Worm (Caenorhabditis elegans) whole organism, young adult: Measurements from ENCODE around the gene Y45F10B.13.

Experiments used
- B0019.2 ChIP-seq: fragments of 200-800 bp; sonication (Bioruptor generic); conservative IDR thresholded peaks from 2 replicates; pipeline ENCODE4 v1.3.6; 2022; ENCODE audit warnings: missing genetic modification reagents, missing genetic modification characterization, missing compliant biosample characterization
- D2030.7 ChIP-seq: fragments of 200-800 bp; sonication (Bioruptor generic); IDR thresholded peaks from 2 replicates; pipeline ENCODE4 v1.3.6; 2022; ENCODE audit warnings: missing genetic modification reagents, missing genetic modification characterization, missing compliant biosample characterization
- F22D6.2 ChIP-seq: sonication (generic microtip); optimal IDR thresholded peaks from 2 replicates; lab custom pipeline; 2016; ENCODE audit warnings: mild to moderate bottlenecking, missing genetic modification characterization, missing compliant biosample characterization
- F33H1.4 ChIP-seq: fragments of 200-800 bp; sonication (Bioruptor generic); IDR thresholded peaks from 2 replicates; pipeline ENCODE4 v1.3.6; 2022; ENCODE audit warnings: missing genetic modification reagents, missing genetic modification characterization, missing compliant biosample characterization
- F39B2.1 ChIP-seq: fragments of 200-800 bp; sonication (Bioruptor generic); IDR thresholded peaks from 2 replicates; pipeline ENCODE4 v1.3.6; 2022; ENCODE audit warnings: missing genetic modification reagents, missing genetic modification characterization, missing compliant biosample characterization
- F49E8.2 ChIP-seq: sonication (generic microtip); optimal IDR thresholded peaks from 3 replicates; lab custom pipeline; 2017; ENCODE audit warnings: missing genetic modification characterization, mild to moderate bottlenecking, missing compliant biosample characterization, antibody characterized with exemption, moderate library complexity; ENCODE audit not compliant: insufficient read depth
- F52B5.7 ChIP-seq: sonication (generic microtip); optimal IDR thresholded peaks from 2 replicates; lab custom pipeline; 2016; ENCODE audit warnings: mild to moderate bottlenecking, missing genetic modification characterization, missing compliant biosample characterization
- T07F8.4 ChIP-seq: sonication (generic microtip); optimal IDR thresholded peaks from 2 replicates; lab custom pipeline; 2016; ENCODE audit warnings: mild to moderate bottlenecking, missing genetic modification characterization, moderate library complexity, missing compliant biosample characterization
- Y56A3A.18 ChIP-seq: fragments of 200-800 bp; sonication (Bioruptor generic); IDR thresholded peaks from 2 replicates; pipeline ENCODE4 v1.3.6; 2022; ENCODE audit warnings: missing genetic modification reagents, missing genetic modification characterization, missing compliant biosample characterization
- Y95B8A.8 ChIP-seq: fragments of 200-800 bp; sonication (Bioruptor generic); IDR thresholded peaks from 2 replicates; pipeline ENCODE4 v1.3.6; 2022; ENCODE audit warnings: missing genetic modification reagents, missing genetic modification characterization, missing compliant biosample characterization
- aptf-3 ChIP-seq: fragments of 200-800 bp; sonication (Bioruptor generic); IDR thresholded peaks from 2 replicates; pipeline ENCODE4 v1.3.6; 2022; ENCODE audit warnings: missing genetic modification characterization, missing compliant biosample characterization
- attf-6 ChIP-seq: fragments of 200-800 bp; sonication (Bioruptor generic); IDR thresholded peaks from 2 replicates; pipeline ENCODE4 v1.3.6; 2022; ENCODE audit warnings: missing genetic modification reagents, missing genetic modification characterization, missing compliant biosample characterization
- cebp-2 ChIP-seq: fragments of 200-800 bp; sonication (Bioruptor generic); IDR thresholded peaks from 2 replicates; pipeline ENCODE4 v1.3.6; 2022; ENCODE audit warnings: missing genetic modification characterization, missing compliant biosample characterization
- ceh-100 ChIP-seq: fragments of 200-800 bp; sonication (Bioruptor generic); IDR thresholded peaks from 2 replicates; pipeline ENCODE4 v1.3.6; 2022; ENCODE audit warnings: missing genetic modification reagents, missing genetic modification characterization, missing compliant biosample characterization
- ceh-27 ChIP-seq: fragments of 200-800 bp; sonication (Bioruptor generic); optimal IDR thresholded peaks from 2 replicates; lab custom pipeline; 2018; ENCODE audit warnings: mild to moderate bottlenecking, missing genetic modification characterization, moderate library complexity, missing compliant biosample characterization
- ceh-91 ChIP-seq: fragments of 200-800 bp; sonication (Bioruptor generic); IDR thresholded peaks from 2 replicates; pipeline ENCODE4 v1.3.6; 2022; ENCODE audit warnings: missing genetic modification reagents, missing genetic modification characterization, missing compliant biosample characterization
- dox-1 ChIP-seq: fragments of 200-800 bp; sonication (Bioruptor generic); IDR thresholded peaks from 2 replicates; pipeline ENCODE4 v1.3.6; 2022; ENCODE audit warnings: missing genetic modification reagents, missing genetic modification characterization, missing compliant biosample characterization
- efl-1 ChIP-seq: fragments of 150-350 bp; optimal IDR thresholded peaks from 2 replicates; lab custom pipeline; 2014; ENCODE audit warnings: missing biosample characterization, missing genetic modification reagents, missing genetic modification characterization
- egrh-3 ChIP-seq: fragments of 200-800 bp; sonication (Bioruptor generic); IDR thresholded peaks from 2 replicates; pipeline ENCODE4 v1.3.6; 2022; ENCODE audit warnings: missing genetic modification reagents, missing genetic modification characterization, missing compliant biosample characterization
- ekl-4 ChIP-seq: fragments of 200-800 bp; sonication (Bioruptor generic); IDR thresholded peaks from 2 replicates; pipeline ENCODE4 v1.3.6; 2022; ENCODE audit warnings: missing genetic modification reagents, missing genetic modification characterization, missing compliant biosample characterization
- hmg-1.2 ChIP-seq: fragments of 200-800 bp; sonication (Bioruptor generic); IDR thresholded peaks from 2 replicates; pipeline ENCODE4 v1.3.6; 2022; ENCODE audit warnings: missing genetic modification reagents, missing genetic modification characterization, missing compliant biosample characterization
- hrde-1 ChIP-seq: sonication (generic microtip); optimal IDR thresholded peaks from 2 replicates; lab custom pipeline; 2016; ENCODE audit warnings: missing genetic modification characterization, mild to moderate bottlenecking, missing compliant biosample characterization, moderate library complexity, missing genotype, missing genetic modification reagents, borderline replicate concordance
- hsf-1 ChIP-seq: fragments of 200-800 bp; sonication (Bioruptor generic); IDR thresholded peaks from 2 replicates; pipeline ENCODE4 v1.3.6; 2022; ENCODE audit warnings: missing genetic modification reagents, missing genetic modification characterization, missing compliant biosample characterization
- lin-26 ChIP-seq: fragments of 200-800 bp; sonication (Bioruptor generic); IDR thresholded peaks from 2 replicates; pipeline ENCODE4 v1.3.6; 2022; ENCODE audit warnings: missing genetic modification reagents, missing genetic modification characterization, missing compliant biosample characterization
- lin-35 ChIP-seq, 3 experiments: fragments of 150-350 bp in 2 of 3; sonication (generic microtip) in 1 of 3; optimal IDR thresholded peaks; 2 replicates each; lab custom pipeline; 2014 to 2018; ENCODE audit warnings: missing biosample characterization in 3 of 3, missing genetic modification characterization in 3 of 3, missing genetic modification reagents in 3 of 3
- lin-54 ChIP-seq: fragments of 200-800 bp; sonication (Bioruptor generic); optimal IDR thresholded peaks from 2 replicates; lab custom pipeline; 2018; ENCODE audit warnings: mild to moderate bottlenecking, missing genetic modification characterization, missing compliant biosample characterization
- lsl-1 ChIP-seq: fragments of 200-800 bp; sonication (Bioruptor generic); optimal IDR thresholded peaks from 2 replicates; lab custom pipeline; 2018; ENCODE audit warnings: mild to moderate bottlenecking, missing genetic modification characterization, moderate library complexity, missing compliant biosample characterization
- madf-10 ChIP-seq: sonication (generic microtip); optimal IDR thresholded peaks from 2 replicates; lab custom pipeline; 2016; ENCODE audit warnings: mild to moderate bottlenecking, missing genetic modification characterization, missing compliant biosample characterization
- madf-3 ChIP-seq: fragments of 200-800 bp; sonication (Bioruptor generic); IDR thresholded peaks from 2 replicates; pipeline ENCODE4 v1.3.6; 2022; ENCODE audit warnings: missing genetic modification reagents, missing genetic modification characterization, missing compliant biosample characterization
- madf-6 ChIP-seq: fragments of 200-800 bp; sonication (Bioruptor generic); IDR thresholded peaks from 2 replicates; pipeline ENCODE4 v1.3.6; 2022; ENCODE audit warnings: missing genetic modification reagents, missing genetic modification characterization, missing compliant biosample characterization
- pbrm-1 ChIP-seq: fragments of 200-800 bp; sonication (Bioruptor generic); IDR thresholded peaks from 2 replicates; pipeline ENCODE4 v1.3.6; 2022; ENCODE audit warnings: missing genetic modification reagents, missing genetic modification characterization, missing compliant biosample characterization
- rcor-1 ChIP-seq: fragments of 200-800 bp; sonication (Bioruptor generic); IDR thresholded peaks from 2 replicates; pipeline ENCODE4 v1.3.6; 2022; ENCODE audit warnings: missing genetic modification reagents, missing genetic modification characterization, missing compliant biosample characterization
- rec-8 ChIP-seq, 2 experiments: sonication (generic microtip); optimal IDR thresholded peaks; 2 replicates each; lab custom pipeline; 2016; ENCODE audit warnings: mild to moderate bottlenecking in 2 of 2, missing genetic modification characterization in 2 of 2, missing genetic modification reagents in 2 of 2, missing genotype in 2 of 2, missing biosample characterization in 1 of 2, missing compliant biosample characterization in 1 of 2, moderate library complexity in 1 of 2
- sdz-38 ChIP-seq: sonication (generic microtip); optimal IDR thresholded peaks from 2 replicates; lab custom pipeline; 2016; ENCODE audit warnings: missing genotype, missing genetic modification characterization, missing compliant biosample characterization
- snpc-1.1 ChIP-seq: sonication (generic microtip); optimal IDR thresholded peaks from 2 replicates; lab custom pipeline; 2017; ENCODE audit warnings: missing genetic modification characterization, mild to moderate bottlenecking, missing compliant biosample characterization, antibody characterized with exemption, moderate library complexity, missing genotype, missing genetic modification reagents; ENCODE audit not compliant: insufficient read depth
- snpc-1.3 ChIP-seq: sonication (generic microtip); optimal IDR thresholded peaks from 2 replicates; lab custom pipeline; 2017; ENCODE audit warnings: missing genetic modification characterization, mild to moderate bottlenecking, missing compliant biosample characterization, antibody characterized with exemption, moderate library complexity, missing genotype, missing genetic modification reagents; ENCODE audit not compliant: insufficient read depth
- snpc-3.4 ChIP-seq: sonication (generic microtip); optimal IDR thresholded peaks from 2 replicates; lab custom pipeline; 2017; ENCODE audit warnings: missing genetic modification characterization, mild to moderate bottlenecking, missing compliant biosample characterization, antibody characterized with exemption, moderate library complexity, missing genotype, missing genetic modification reagents
- snpc-4 ChIP-seq, 5 experiments: fragments of 150-350 bp in 1 of 5; sonication (generic microtip) in 4 of 5; optimal IDR thresholded peaks; 2 replicates each; lab custom pipeline; 2014 to 2018; ENCODE audit warnings: missing genetic modification characterization in 5 of 5, missing biosample characterization in 3 of 5, antibody characterized with exemption in 2 of 5, mild to moderate bottlenecking in 2 of 5, missing compliant biosample characterization in 2 of 5, missing genotype in 2 of 5, moderate library complexity in 2 of 5, missing genetic modification reagents in 1 of 5
- somi-1 ChIP-seq: fragments of 200-800 bp; sonication (Bioruptor generic); optimal IDR thresholded peaks from 2 replicates; lab custom pipeline; 2018; ENCODE audit warnings: mild to moderate bottlenecking, missing genetic modification characterization, missing compliant biosample characterization
- sptf-2 ChIP-seq: fragments of 200-800 bp; sonication (Bioruptor generic); optimal IDR thresholded peaks from 2 replicates; lab custom pipeline; 2018; ENCODE audit warnings: mild to moderate bottlenecking, missing genetic modification characterization, missing compliant biosample characterization
- tbp1 ChIP-seq: fragments of 200-800 bp; sonication (Bioruptor generic); optimal IDR thresholded peaks from 2 replicates; lab custom pipeline; 2018; ENCODE audit warnings: mild to moderate bottlenecking, missing genetic modification characterization, missing compliant biosample characterization
- unc-62 ChIP-seq: fragments of 150-350 bp; optimal IDR thresholded peaks from 2 replicates; lab custom pipeline; 2014; ENCODE audit warnings: missing biosample characterization, missing genetic modification reagents, missing genetic modification characterization

Gene Y45F10B.13

ce11 chrIV:13601973-13602669, 40.6 kb upstream of the Y45F10B.13 start, which contains the start of gene Y45F10B.59 (continued):
- TF ChIP-seq snpc-3.4 (tag; lab: Kevin White, UChicago), result peak; percentile 84
- no peak for TF ChIP-seq dox-1
- no peak for TF ChIP-seq Y56A3A.18 (GFP tag; lab: Robert Waterston, UW)
- no peak for TF ChIP-seq T07F8.4
- peak; percentile 68 for TF ChIP-seq tbp1
- no peak for TF ChIP-seq somi-1 (GFP tag; lab: Kevin White, UChicago)
- TF ChIP-seq lin-54 (GFP tag; lab: Kevin White, UChicago), result no peak
- TF ChIP-seq, all 124 proteins: peak for 12

ce11 chrIV:13601428-13601827, 39.9 kb upstream of the Y45F10B.13 start:
- TF ChIP-seq snpc-1.1 (peak; percentile 93), cebp-2 (GFP tag; lab: Robert Waterston, UW) (0 out of 2 replicates have a peak, but pooled peaks have one; percentile 51), dox-1 (peak; percentile 29; the same call in 1 of the 2 replicates), tbp1 (peak; percentile 75), lsl-1 (GFP tag; lab: Kevin White, UChicago) (peak; percentile 19), rcor-1 (GFP tag; lab: Robert Waterston, UW) (peak; percentile 22; the same call in 1 of the 2 replicates), D2030.7 (GFP tag; lab: Robert Waterston, UW) (peak; percentile 53), efl-1 (GFP tag; lab: Kevin White, UChicago) (no peak), attf-6 (GFP tag; lab: Robert Waterston, UW) (peak; percentile 99), sdz-38 (tag; lab: Kevin White, UChicago) (no peak), rec-8 (tag; optimal IDR thresholded peaks at IDR 0.05; lab: Kevin White, UChicago) (no peak), lin-54 (GFP tag; lab: Kevin White, UChicago) (peak; percentile 30), F49E8.2 (tag; lab: Kevin White, UChicago) (peak; percentile 86), hrde-1 (tag; lab: Kevin White, UChicago) (no peak), ekl-4 (GFP tag; lab: Robert Waterston, UW) (peak; percentile 21; the same call in 1 of the 2 replicates), pbrm-1 (GFP tag; lab: Robert Waterston, UW) (peak; percentile 84), snpc-4 (GFP tag; optimal IDR thresholded peaks at IDR 0.05; lab: Kevin White, UChicago) (peak; percentile 87), snpc-4 (tag; optimal IDR thresholded peaks at IDR 0.05; lab: Kevin White, UChicago) (peak; percentile 92 to 98 (median 95)), hsf-1 (peak; percentile 46; the same call in 1 of the 2 replicates), hmg-1.2 (GFP tag; lab: Robert Waterston, UW) (peak; percentile 97), F33H1.4 (GFP tag; lab: Robert Waterston, UW) (peak; percentile 33; the same call in 1 of the 2 replicates), lin-26 (GFP tag; lab: Robert Waterston, UW) (0 out of 2 replicates have a peak, but pooled peaks have one; percentile 39), F52B5.7 (no peak), ceh-100 (GFP tag; lab: Robert Waterston, UW) (peak; percentile 14; the same call in 1 of the 2 replicates), madf-3 (GFP tag; lab: Robert Waterston, UW) (no peak), madf-10 (tag; lab: Kevin White, UChicago) (no peak), snpc-3.4 (tag; lab: Kevin White, UChicago) (peak; percentile 77), snpc-1.3 (tag; lab: Kevin White, UChicago) (peak; percentile 36), madf-6 (GFP tag; lab: Robert Waterston, UW) (peak; percentile 77)

- TF ChIP-seq sptf-2 (GFP tag; lab: Kevin White, UChicago), result no peak
- no peak for TF ChIP-seq rec-8 (tag; optimal IDR thresholded peaks at IDR 0.05; lab: Kevin White, UChicago)
- no peak for TF ChIP-seq lin-35 (GFP tag; optimal IDR thresholded peaks at IDR 0.05; lab: Kevin White, UChicago)
- no peak for TF ChIP-seq aptf-3 (GFP tag; lab: Robert Waterston, UW)
- no peak for TF ChIP-seq ceh-91
- TF ChIP-seq madf-6 (GFP tag; lab: Robert Waterston, UW), result peak; percentile 74
- no peak for TF ChIP-seq ceh-27
- no peak for TF ChIP-seq egrh-3 (GFP tag; lab: Robert Waterston, UW)
- TF ChIP-seq Y95B8A.8 (GFP tag; lab: Robert Waterston, UW), result no peak
- peak; percentile 66 for TF ChIP-seq D2030.7 (GFP tag; lab: Robert Waterston, UW)
- TF ChIP-seq unc-62, result no peak
- no peak for TF ChIP-seq B0019.2 (GFP tag; lab: Robert Waterston, UW)
- TF ChIP-seq F39B2.1 (GFP tag; lab: Robert Waterston, UW), result no peak
- no peak for TF ChIP-seq F22D6.2 (tag; lab: Kevin White, UChicago)
These were observed 39.1 kb upstream of the Y45F10B.13 start for ce11 chrIV:13600643-13601042.
